Fruit fly (Drosophila melanogaster): ENCODE data around the gene Dora.

dm6 chrX:18910827-18911226, 47.1 kb downstream of the Dora start:
- TF ChIP-seq psq (optimal IDR thresholded peaks at IDR 0.05) (no peak), ttk (optimal IDR thresholded peaks at IDR 0.05) (no peak)

Measured in Kc167 (cell line).